Comparison of ENCODE assay signal across 8 worm cellular contexts in the genomic region with DNA sequence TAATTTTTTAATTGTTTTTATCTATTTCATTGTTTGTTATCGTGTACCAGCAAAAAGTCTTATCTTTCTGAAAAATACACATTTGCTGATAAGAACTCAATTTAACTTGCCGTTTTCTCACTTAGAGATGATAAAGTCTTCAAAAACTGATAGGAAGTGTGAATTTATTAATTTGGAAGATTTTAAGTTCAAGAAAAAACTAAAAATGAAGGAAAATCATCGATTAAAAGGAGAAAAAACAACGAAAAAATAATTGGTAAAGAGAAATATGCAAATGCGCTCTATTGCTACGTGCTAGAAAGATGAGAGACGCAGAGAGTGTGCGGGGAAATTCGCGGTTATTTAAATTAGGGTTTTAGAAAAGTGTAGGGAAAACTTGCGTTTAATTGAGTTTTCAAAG.
TF ChIP-seq lines count a peak whose summit lies in the region.

No protein-coding gene starts in this region.

TF ChIP-seq in whole organism, L1 larva, 84 proteins besides CTCF, POLR2A, EP300 and RAD21 (continues in another document):
- TF ChIP-seq nhr-77 (tag; optimal IDR thresholded peaks at IDR 0.05; lab: Kevin White, UChicago) (peak; percentile 24), alr-1 (tag; optimal IDR thresholded peaks at IDR 0.05; lab: Kevin White, UChicago; ENCODE audit: borderline replicate concordance) (no peak), ztf-4 (tag; optimal IDR thresholded peaks at IDR 0.05; lab: Kevin White, UChicago) (no peak), mdl-1 (tag; optimal IDR thresholded peaks at IDR 0.05; lab: Kevin White, UChicago) (peak in 1 of 2 experiments; percentile 42), fos-1 (tag; optimal IDR thresholded peaks at IDR 0.05; lab: Kevin White, UChicago) (peak; percentile 66), C04F5.9 (tag; optimal IDR thresholded peaks at IDR 0.05; lab: Kevin White, UChicago) (peak; percentile 29), unc-86 (tag; optimal IDR thresholded peaks at IDR 0.05; lab: Kevin White, UChicago) (peak; percentile 53), tbx-2 (tag; optimal IDR thresholded peaks at IDR 0.05; lab: Kevin White, UChicago) (peak; percentile 53), nhr-28 (tag; optimal IDR thresholded peaks at IDR 0.05; lab: Kevin White, UChicago) (no peak), blmp-1 (tag; optimal IDR thresholded peaks at IDR 0.05; lab: Kevin White, UChicago) (peak; percentile 76)

TF ChIP-seq in whole organism, L2 larva, 48 proteins besides CTCF, POLR2A, EP300 and RAD21 (continues in another document):
- no peak for TF ChIP-seq mab-5 (tag; optimal IDR thresholded peaks at IDR 0.05; lab: Kevin White, UChicago)
- TF ChIP-seq blmp-1 (tag; optimal IDR thresholded peaks at IDR 0.05; lab: Kevin White, UChicago; ENCODE audit: insufficient read depth) = no peak
- TF ChIP-seq sma-9 (GFP tag; optimal IDR thresholded peaks at IDR 0.05; lab: Kevin White, UChicago) = no peak
- no peak for TF ChIP-seq sma-9 (tag; optimal IDR thresholded peaks at IDR 0.05; lab: Kevin White, UChicago)
- peak; percentile 62 for TF ChIP-seq lin-13 (GFP tag; optimal IDR thresholded peaks at IDR 0.05; lab: Kevin White, UChicago)
- no peak for TF ChIP-seq Y55F3AM.14 (GFP tag; optimal IDR thresholded peaks at IDR 0.05; lab: Kevin White, UChicago)
- no peak for TF ChIP-seq peb-1 (tag; optimal IDR thresholded peaks at IDR 0.05; lab: Kevin White, UChicago)
- TF ChIP-seq nhr-25 (tag; optimal IDR thresholded peaks at IDR 0.05; lab: Kevin White, UChicago) = peak; percentile 70
- TF ChIP-seq nhr-129 (tag; optimal IDR thresholded peaks at IDR 0.05; lab: Kevin White, UChicago) = peak; percentile 92
- peak; percentile 90 for TF ChIP-seq fos-1 (tag; optimal IDR thresholded peaks at IDR 0.05; lab: Kevin White, UChicago)
- peak; percentile 97 for TF ChIP-seq gmeb-1 (tag; optimal IDR thresholded peaks at IDR 0.05; lab: Kevin White, UChicago)

TF ChIP-seq in whole organism, L3 larva, 47 proteins besides CTCF, POLR2A, EP300 and RAD21 (continues in another document):
- no peak for TF ChIP-seq nhr-43 (tag; optimal IDR thresholded peaks at IDR 0.05; lab: Kevin White, UChicago; ENCODE audit: poor library complexity, severe bottlenecking)
- TF ChIP-seq nhr-25 (tag; optimal IDR thresholded peaks at IDR 0.05; lab: Kevin White, UChicago) = peak; percentile 51
- peak; percentile 19 for TF ChIP-seq skn-1 (tag; optimal IDR thresholded peaks at IDR 0.05; lab: Kevin White, UChicago)
- peak; percentile 12 for TF ChIP-seq lin-39 (tag; optimal IDR thresholded peaks at IDR 0.05; lab: Kevin White, UChicago)
- TF ChIP-seq lin-15B (tag; optimal IDR thresholded peaks at IDR 0.05; lab: Kevin White, UChicago) = peak; percentile 91
- no peak for TF ChIP-seq nhr-23 (tag; optimal IDR thresholded peaks at IDR 0.05; lab: Kevin White, UChicago)
- peak; percentile 86 for TF ChIP-seq pqm-1 (tag; optimal IDR thresholded peaks at IDR 0.05; lab: Kevin White, UChicago)
- TF ChIP-seq nfya-1 (tag; optimal IDR thresholded peaks at IDR 0.05; lab: Kevin White, UChicago; ENCODE audit: insufficient read depth) = peak; percentile 86
- no peak for TF ChIP-seq egl-5 (tag; optimal IDR thresholded peaks at IDR 0.05; lab: Kevin White, UChicago)
- peak; percentile 87 for TF ChIP-seq snpc-4 (tag; optimal IDR thresholded peaks at IDR 0.05; lab: Kevin White, UChicago)
- no peak for TF ChIP-seq nhr-77 (tag; optimal IDR thresholded peaks at IDR 0.05; lab: Kevin White, UChicago)

TF ChIP-seq in whole organism, L4 larva, 104 proteins besides CTCF, POLR2A, EP300 and RAD21 (continues in another document):
- TF ChIP-seq dmd-8 (GFP tag; IDR thresholded peaks at IDR 0.05; lab: Robert Waterston, UW) = no peak
- TF ChIP-seq nhr-6 (tag; optimal IDR thresholded peaks at IDR 0.05; lab: Kevin White, UChicago) = peak; percentile 89
- no peak for TF ChIP-seq mxl-3 (GFP tag; optimal IDR thresholded peaks at IDR 0.05; lab: Kevin White, UChicago)
- TF ChIP-seq nhr-11 (tag; optimal IDR thresholded peaks at IDR 0.05; lab: Kevin White, UChicago) = peak; percentile 74
- TF ChIP-seq snpc-1.2 (GFP tag; IDR thresholded peaks at IDR 0.05; lab: Robert Waterston, UW) = peak; percentile 97
- no peak for TF ChIP-seq zag-1 (tag; optimal IDR thresholded peaks at IDR 0.05; lab: Kevin White, UChicago)
- no peak for TF ChIP-seq sdz-12 (GFP tag; optimal IDR thresholded peaks at IDR 0.05; lab: Kevin White, UChicago)
- peak; percentile 55 for TF ChIP-seq fkh-10 (GFP tag; optimal IDR thresholded peaks at IDR 0.05; lab: Kevin White, UChicago)
- peak; percentile 41 for TF ChIP-seq hmg-1.1 (GFP tag; IDR thresholded peaks at IDR 0.05; lab: Robert Waterston, UW)
- peak; percentile 58 for TF ChIP-seq nhr-28 (tag; optimal IDR thresholded peaks at IDR 0.05; lab: Kevin White, UChicago)
- TF ChIP-seq php-3 (GFP tag; IDR thresholded peaks at IDR 0.05; lab: Robert Waterston, UW) = peak; percentile 73; the same call in 1 of the 2 replicates

TF ChIP-seq in whole organism, early embryonic, 17 proteins besides CTCF, POLR2A, EP300 and RAD21:
- peak; percentile 33; the same call in 1 of the 2 replicates for TF ChIP-seq tbx-37 (GFP tag; conservative IDR thresholded peaks at IDR 0.05; lab: Robert Waterston, UW)
- TF ChIP-seq F13C5.2 (tag; optimal IDR thresholded peaks at IDR 0.05; lab: Kevin White, UChicago) = peak; percentile 31
- TF ChIP-seq hnd-1 (tag; optimal IDR thresholded peaks at IDR 0.05; lab: Kevin White, UChicago) = no peak

TF ChIP-seq in whole organism, late embryonic, 69 proteins besides CTCF, POLR2A, EP300 and RAD21 (continues in another document):
- TF ChIP-seq ama-1 (optimal IDR thresholded peaks at IDR 0.05; lab: Kevin White, UChicago) (no peak), nfya-1 (tag; optimal IDR thresholded peaks at IDR 0.05; lab: Kevin White, UChicago) (peak; percentile 63), sox-2 (GFP tag; IDR thresholded peaks at IDR 0.05; lab: Robert Waterston, UW) (no peak), K02D7.2 (tag; optimal IDR thresholded peaks at IDR 0.05; lab: Kevin White, UChicago) (no peak), dmd-4 (tag; optimal IDR thresholded peaks at IDR 0.05; lab: Kevin White, UChicago; ENCODE audit: borderline replicate concordance) (no peak), elt-2 (tag; optimal IDR thresholded peaks at IDR 0.05; lab: Kevin White, UChicago) (peak; percentile 98), rnt-1 (tag; optimal IDR thresholded peaks at IDR 0.05; lab: Kevin White, UChicago) (peak; percentile 27), dve-1 (tag; optimal IDR thresholded peaks at IDR 0.05; lab: Kevin White, UChicago) (no peak), pqm-1 (tag; optimal IDR thresholded peaks at IDR 0.05; lab: Kevin White, UChicago) (no peak), odd-2 (tag; optimal IDR thresholded peaks at IDR 0.05; lab: Kevin White, UChicago) (no peak), pha-2 (tag; optimal IDR thresholded peaks at IDR 0.05; lab: Kevin White, UChicago) (no peak), eyg-1 (tag; optimal IDR thresholded peaks at IDR 0.05; lab: Kevin White, UChicago) (no peak), K09A11.1 (tag; optimal IDR thresholded peaks at IDR 0.05; lab: Kevin White, UChicago; ENCODE audit: insufficient read depth) (peak; percentile 12), ceh-31 (tag; optimal IDR thresholded peaks at IDR 0.05; lab: Kevin White, UChicago) (peak; percentile 9), tbx-2 (tag; optimal IDR thresholded peaks at IDR 0.05; lab: Kevin White, UChicago) (peak; percentile 32)

TF ChIP-seq in whole organism, mixed stage, embryonic, 35 proteins besides CTCF, POLR2A, EP300 and RAD21:
- TF ChIP-seq pha-4 (tag; optimal IDR thresholded peaks at IDR 0.05; lab: Kevin White, UChicago) (peak; percentile 56), lin-32 (GFP tag; optimal IDR thresholded peaks at IDR 0.05; lab: Kevin White, UChicago) (no peak), lin-13 (tag; optimal IDR thresholded peaks at IDR 0.05; lab: Kevin White, UChicago) (peak; percentile 39), ceh-43 (GFP tag; optimal IDR thresholded peaks at IDR 0.05; lab: Kevin White, UChicago) (peak; percentile 25), ces-1 (GFP tag; optimal IDR thresholded peaks at IDR 0.05; lab: Kevin White, UChicago) (peak; percentile 78), mep-1 (tag; optimal IDR thresholded peaks at IDR 0.05; lab: Kevin White, UChicago) (peak; percentile 79), blmp-1 (tag; optimal IDR thresholded peaks at IDR 0.05; lab: Kevin White, UChicago) (peak; percentile 13), ceh-39 (tag; optimal IDR thresholded peaks at IDR 0.05; lab: Kevin White, UChicago) (peak; percentile 71), flh-1 (GFP tag; optimal IDR thresholded peaks at IDR 0.05; lab: Kevin White, UChicago) (no peak), nhr-237 (tag; optimal IDR thresholded peaks at IDR 0.05; lab: Kevin White, UChicago) (peak; percentile 92), hlh-1 (tag; optimal IDR thresholded peaks at IDR 0.05; lab: Kevin White, UChicago) (peak; percentile 51), nhr-2 (tag; optimal IDR thresholded peaks at IDR 0.05; lab: Kevin White, UChicago) (peak; percentile 59), unc-62 (GFP tag; optimal IDR thresholded peaks at IDR 0.05; lab: Kevin White, UChicago) (peak; percentile 21), lsy-2 (tag; optimal IDR thresholded peaks at IDR 0.05; lab: Kevin White, UChicago) (peak; percentile 81), ham-2 (GFP tag; optimal IDR thresholded peaks at IDR 0.05; lab: Kevin White, UChicago) (no peak)

TF ChIP-seq in whole organism, young adult, 124 proteins besides CTCF, POLR2A, EP300 and RAD21 (continues in another document):
- TF ChIP-seq D2030.7 (GFP tag; IDR thresholded peaks at IDR 0.05; lab: Robert Waterston, UW) = peak; percentile 59; the same call in 1 of the 2 replicates
- no peak for TF ChIP-seq F52B5.7 (tag; optimal IDR thresholded peaks at IDR 0.05; lab: Kevin White, UChicago)
- peak; percentile 68 for TF ChIP-seq F33H1.4 (GFP tag; IDR thresholded peaks at IDR 0.05; lab: Robert Waterston, UW)
- TF ChIP-seq snpc-4 (GFP tag; optimal IDR thresholded peaks at IDR 0.05; lab: Kevin White, UChicago) = peak; percentile 94
- peak; percentile 34 to 97 (median 95) for TF ChIP-seq snpc-4 (tag; optimal IDR thresholded peaks at IDR 0.05; lab: Kevin White, UChicago)
- TF ChIP-seq nfyb-1 (GFP tag; IDR thresholded peaks at IDR 0.05; lab: Robert Waterston, UW) = peak; percentile 12; the same call in 1 of the 2 replicates
- TF ChIP-seq dpl-1 (GFP tag; optimal IDR thresholded peaks at IDR 0.05; lab: Kevin White, UChicago) = peak; percentile 88
- peak; percentile 62 for TF ChIP-seq rcor-1 (GFP tag; IDR thresholded peaks at IDR 0.05; lab: Robert Waterston, UW)
- TF ChIP-seq xnd-1 (tag; optimal IDR thresholded peaks at IDR 0.05; lab: Kevin White, UChicago) = no peak
- peak; percentile 78 for TF ChIP-seq hmg-1.2 (GFP tag; IDR thresholded peaks at IDR 0.05; lab: Robert Waterston, UW)
- peak; percentile 83 for TF ChIP-seq efl-1 (GFP tag; optimal IDR thresholded peaks at IDR 0.05; lab: Kevin White, UChicago)
- 0 out of 2 replicates have a peak, but pooled peaks have one; percentile 6 for TF ChIP-seq hsf-1 (GFP tag; IDR thresholded peaks at IDR 0.05; lab: Robert Waterston, UW)
- no peak for TF ChIP-seq egrh-3 (GFP tag; IDR thresholded peaks at IDR 0.05; lab: Robert Waterston, UW)
- TF ChIP-seq unc-130 (GFP tag; optimal IDR thresholded peaks at IDR 0.05; lab: Kevin White, UChicago) = peak; percentile 11
- TF ChIP-seq attf-6 (GFP tag; IDR thresholded peaks at IDR 0.05; lab: Robert Waterston, UW) = peak; percentile 98
- peak; percentile 74 for TF ChIP-seq tbp1 (GFP tag; optimal IDR thresholded peaks at IDR 0.05; lab: Kevin White, UChicago)
- TF ChIP-seq mcd-1 (GFP tag; IDR thresholded peaks at IDR 0.05; lab: Robert Waterston, UW) = peak; percentile 94
